Worm (Caenorhabditis elegans): ENCODE data around the gene msp-49.

DNA sequence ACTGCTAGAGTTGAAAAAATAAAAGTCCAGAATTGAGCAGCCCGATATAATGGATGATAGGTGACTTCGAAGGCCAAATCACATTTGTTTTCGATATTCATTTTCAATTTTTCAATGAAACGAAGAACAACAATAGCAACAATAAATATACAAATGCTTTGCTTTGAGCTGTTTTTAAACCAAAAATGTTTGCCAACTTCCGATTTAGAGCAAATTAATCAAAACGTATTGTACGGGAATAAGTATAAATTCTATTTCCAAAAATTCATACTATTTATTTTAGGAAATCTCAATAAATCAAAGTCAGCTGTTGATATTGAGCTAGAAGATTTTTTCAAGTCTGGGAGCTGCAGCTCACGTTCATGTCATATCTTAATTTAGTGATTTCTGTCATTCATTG lies 23.2 kb upstream of the msp-49 start, which contains the start of gene srb-1:
- TF ChIP-seq nhr-179 (tag; optimal IDR thresholded peaks at IDR 0.05) = no peak
- TF ChIP-seq unc-130 (GFP tag; optimal IDR thresholded peaks at IDR 0.05) = no peak
- TF ChIP-seq sea-2 (GFP tag; IDR thresholded peaks at IDR 0.05) = no peak
- TF ChIP-seq lsy-27 (tag; optimal IDR thresholded peaks at IDR 0.05; ENCODE audit: borderline replicate concordance, insufficient read depth) = no peak
- no peak for TF ChIP-seq dpl-1 (GFP tag; optimal IDR thresholded peaks at IDR 0.05)

All from whole organism, young adult.